Worm (Caenorhabditis elegans) whole organism, L1 larva: ENCODE data around the gene mrp-6.

Source experiments
- C04F5.9 ChIP-seq: sonication (generic microtip); optimal IDR thresholded peaks from 2 replicates; lab custom pipeline; 2016; ENCODE audit warnings: missing genetic modification characterization, missing compliant biosample characterization
- alr-1 ChIP-seq: fragments of 200-800 bp; sonication (Bioruptor generic); optimal IDR thresholded peaks from 2 replicates; lab custom pipeline; 2018; ENCODE audit warnings: borderline replicate concordance, mild to moderate bottlenecking, missing genetic modification characterization, missing compliant biosample characterization
- aly-2 ChIP-seq: fragments of 150-350 bp; optimal IDR thresholded peaks from 2 replicates; lab custom pipeline; 2014; ENCODE audit warnings: missing biosample characterization, missing genetic modification characterization
- blmp-1 ChIP-seq: fragments of 150-350 bp; optimal IDR thresholded peaks from 2 replicates; lab custom pipeline; 2014; ENCODE audit warnings: missing biosample characterization, missing genetic modification characterization
- ceh-8 ChIP-seq: fragments of 200-800 bp; sonication (Bioruptor generic); optimal IDR thresholded peaks from 2 replicates; lab custom pipeline; 2018; ENCODE audit warnings: mild to moderate bottlenecking, missing genetic modification characterization, moderate library complexity, missing compliant biosample characterization
- ceh-82 ChIP-seq, 3 experiments: fragments of 150-350 bp in 1 of 3; sonication (generic microtip) in 2 of 3; optimal IDR thresholded peaks; 2 replicates each; lab custom pipeline; 2014 to 2017; ENCODE audit warnings: missing biosample characterization in 3 of 3, missing genetic modification characterization in 3 of 3
- ceh-88 ChIP-seq: fragments of 200-800 bp; sonication (Bioruptor generic); IDR thresholded peaks from 2 replicates; pipeline ENCODE4 v1.3.6; 2022; ENCODE audit warnings: missing genetic modification characterization, missing compliant biosample characterization
- ceh-90 ChIP-seq: sonication (generic microtip); optimal IDR thresholded peaks from 2 replicates; lab custom pipeline; 2016; ENCODE audit warnings: missing genetic modification characterization, missing compliant biosample characterization
- dpl-1 ChIP-seq, 3 experiments: fragments of 150-350 bp in 2 of 3; sonication (generic microtip) in 1 of 3; optimal IDR thresholded peaks; 2 replicates each; lab custom pipeline; 2014 to 2017; ENCODE audit warnings: missing biosample characterization in 3 of 3, missing genetic modification characterization in 3 of 3, missing genetic modification reagents in 3 of 3
- efl-3 ChIP-seq: fragments of 200-800 bp; sonication (Bioruptor generic); optimal IDR thresholded peaks from 2 replicates; lab custom pipeline; 2018; ENCODE audit warnings: mild to moderate bottlenecking, missing genetic modification characterization, missing compliant biosample characterization
- elt-3 ChIP-seq, 6 experiments: fragments of 150-350 bp in 1 of 6; sonication (generic microtip); optimal IDR thresholded peaks; 2 replicates each; lab custom pipeline; 2017 to 2018; ENCODE audit warnings: missing biosample characterization in 6 of 6, missing genetic modification characterization in 6 of 6, inconsistent platforms in 1 of 6
- ets-5 ChIP-seq: fragments of 200-800 bp; sonication (Bioruptor generic); IDR thresholded peaks from 2 replicates; pipeline ENCODE4 v1.3.6; 2022; ENCODE audit warnings: missing genetic modification characterization, missing compliant biosample characterization
- fkh-10 ChIP-seq: sonication (generic microtip); optimal IDR thresholded peaks from 2 replicates; lab custom pipeline; 2017; ENCODE audit warnings: missing biosample characterization, missing genetic modification reagents, missing genetic modification characterization
- fkh-4 ChIP-seq: sonication (generic microtip); optimal IDR thresholded peaks from 2 replicates; lab custom pipeline; 2016; ENCODE audit warnings: missing compliant biosample characterization, missing genetic modification characterization, borderline replicate concordance
- fkh-8 ChIP-seq: sonication (generic microtip); optimal IDR thresholded peaks from 2 replicates; lab custom pipeline; 2016; ENCODE audit warnings: mild to moderate bottlenecking, missing genetic modification characterization, missing compliant biosample characterization
- grh-1 ChIP-seq: fragments of 200-800 bp; sonication (Bioruptor generic); IDR thresholded peaks from 2 replicates; pipeline ENCODE4 v1.3.6; 2022; ENCODE audit warnings: missing genetic modification reagents, missing genetic modification characterization, missing compliant biosample characterization
- hlh-4 ChIP-seq: sonication (generic microtip); optimal IDR thresholded peaks from 2 replicates; lab custom pipeline; 2016; ENCODE audit warnings: mild to moderate bottlenecking, missing genetic modification characterization, missing compliant biosample characterization
- irx-1 ChIP-seq: sonication (generic microtip); optimal IDR thresholded peaks from 2 replicates; lab custom pipeline; 2016; ENCODE audit warnings: missing genetic modification characterization, missing compliant biosample characterization
- jun-1 ChIP-seq: fragments of 150-350 bp; optimal IDR thresholded peaks from 2 replicates; lab custom pipeline; 2014; ENCODE audit warnings: missing biosample characterization, missing genetic modification reagents, missing genetic modification characterization
- lin-15B ChIP-seq: fragments of 150-350 bp; sonication (generic microtip); optimal IDR thresholded peaks from 3 replicates; lab custom pipeline; 2014; ENCODE audit warnings: missing biosample characterization, missing genetic modification characterization
- lin-35 ChIP-seq, 2 experiments: fragments of 150-350 bp; optimal IDR thresholded peaks; 2 replicates each; lab custom pipeline; 2014; ENCODE audit warnings: missing biosample characterization in 2 of 2, missing genetic modification characterization in 2 of 2, missing genetic modification reagents in 2 of 2
- mab-9 ChIP-seq: fragments of 200-800 bp; sonication (Bioruptor generic); IDR thresholded peaks from 2 replicates; pipeline ENCODE4 v1.3.6; 2022; ENCODE audit warnings: missing genetic modification reagents, missing genetic modification characterization, missing compliant biosample characterization
- mdl-1 ChIP-seq, 2 experiments: fragments of 150-350 bp; optimal IDR thresholded peaks; 2 replicates each; lab custom pipeline; 2014 to 2017; ENCODE audit warnings: missing biosample characterization in 2 of 2, missing genetic modification characterization in 2 of 2, inconsistent platforms in 1 of 2
- mep-1 ChIP-seq: fragments of 150-350 bp; optimal IDR thresholded peaks from 2 replicates; lab custom pipeline; 2014; ENCODE audit warnings: missing biosample characterization, missing genetic modification characterization
- nhr-11 ChIP-seq: fragments of 150-350 bp; optimal IDR thresholded peaks from 2 replicates; lab custom pipeline; 2014; ENCODE audit warnings: missing biosample characterization, missing genetic modification characterization
- nhr-12 ChIP-seq: sonication (generic microtip); optimal IDR thresholded peaks from 2 replicates; lab custom pipeline; 2017; ENCODE audit warnings: missing biosample characterization, missing genetic modification characterization
- nhr-19 ChIP-seq: fragments of 200-800 bp; sonication (Bioruptor generic); conservative IDR thresholded peaks from 2 replicates; pipeline ENCODE4 v1.3.6; 2022; ENCODE audit warnings: missing genetic modification characterization, missing compliant biosample characterization
- nhr-85 ChIP-seq: sonication (generic microtip); peaks from one replicate; lab custom pipeline; 2016; ENCODE audit warnings: missing genetic modification characterization, inconsistent platforms, missing compliant biosample characterization
- nhr-90 ChIP-seq: sonication (generic microtip); optimal IDR thresholded peaks from 2 replicates; lab custom pipeline; 2016; ENCODE audit warnings: mild to moderate bottlenecking, missing genetic modification characterization, missing compliant biosample characterization; ENCODE audit not compliant: poor library complexity
- pag-3 ChIP-seq: sonication (generic microtip); optimal IDR thresholded peaks from 2 replicates; lab custom pipeline; 2017; ENCODE audit warnings: missing genetic modification characterization, mild to moderate bottlenecking, missing compliant biosample characterization, antibody characterized with exemption, borderline replicate concordance; ENCODE audit not compliant: insufficient read depth
- rnt-1 ChIP-seq: sonication (generic microtip); optimal IDR thresholded peaks from 2 replicates; lab custom pipeline; 2016; ENCODE audit warnings: mild to moderate bottlenecking, missing genetic modification characterization, moderate library complexity, missing compliant biosample characterization
- skn-1 ChIP-seq: fragments of 150-350 bp; optimal IDR thresholded peaks from 2 replicates; lab custom pipeline; 2014; ENCODE audit warnings: missing biosample characterization, missing genetic modification characterization
- snpc-4 ChIP-seq: fragments of 150-350 bp; optimal IDR thresholded peaks from 2 replicates; lab custom pipeline; 2014; ENCODE audit warnings: missing biosample characterization, missing genetic modification characterization
- snu-23 ChIP-seq: sonication (generic microtip); optimal IDR thresholded peaks from 2 replicates; lab custom pipeline; 2016; ENCODE audit warnings: missing genetic modification characterization, missing compliant biosample characterization
- sup-37 ChIP-seq: fragments of 200-800 bp; sonication (Bioruptor generic); optimal IDR thresholded peaks from 2 replicates; lab custom pipeline; 2018; ENCODE audit warnings: mild to moderate bottlenecking, missing genetic modification characterization, missing compliant biosample characterization
- tbx-2 ChIP-seq: sonication (generic microtip); optimal IDR thresholded peaks from 2 replicates; lab custom pipeline; 2016; ENCODE audit warnings: missing genetic modification characterization, missing compliant biosample characterization
- tlp-1 ChIP-seq: fragments of 150-350 bp; optimal IDR thresholded peaks from 2 replicates; lab custom pipeline; 2014; ENCODE audit warnings: missing biosample characterization, missing genetic modification characterization
- unc-130 ChIP-seq: fragments of 150-350 bp; optimal IDR thresholded peaks from 2 replicates; lab custom pipeline; 2017; ENCODE audit warnings: missing biosample characterization, missing genetic modification characterization, inconsistent platforms
- unc-30 ChIP-seq: sonication (generic microtip); optimal IDR thresholded peaks from 2 replicates; lab custom pipeline; 2017; ENCODE audit warnings: missing biosample characterization, missing genetic modification characterization
- unc-86 ChIP-seq: sonication (generic microtip); optimal IDR thresholded peaks from 2 replicates; lab custom pipeline; 2016; ENCODE audit warnings: missing genetic modification characterization, missing compliant biosample characterization
- unc-98 ChIP-seq: fragments of 200-800 bp; sonication (Bioruptor generic); IDR thresholded peaks from 2 replicates; pipeline ENCODE4 v1.3.6; 2022; ENCODE audit warnings: missing genetic modification characterization, missing compliant biosample characterization
- vab-15 ChIP-seq: sonication (generic microtip); optimal IDR thresholded peaks from 2 replicates; lab custom pipeline; 2017; ENCODE audit warnings: missing genotype, mild to moderate bottlenecking, missing genetic modification characterization, missing compliant biosample characterization
- xbp-1 ChIP-seq: sonication (generic microtip); optimal IDR thresholded peaks from 2 replicates; lab custom pipeline; 2016; ENCODE audit warnings: missing genetic modification characterization, missing compliant biosample characterization
- zag-1 ChIP-seq: fragments of 150-350 bp; optimal IDR thresholded peaks from 2 replicates; lab custom pipeline; 2014; ENCODE audit warnings: missing biosample characterization, missing genetic modification characterization
- ztf-11 ChIP-seq, 2 experiments: sonication (generic microtip); optimal IDR thresholded peaks; 2 replicates each; lab custom pipeline; 2016 to 2017; ENCODE audit warnings: missing genetic modification characterization in 2 of 2, missing biosample characterization in 1 of 2, missing compliant biosample characterization in 1 of 2

Gene mrp-6

DNA sequence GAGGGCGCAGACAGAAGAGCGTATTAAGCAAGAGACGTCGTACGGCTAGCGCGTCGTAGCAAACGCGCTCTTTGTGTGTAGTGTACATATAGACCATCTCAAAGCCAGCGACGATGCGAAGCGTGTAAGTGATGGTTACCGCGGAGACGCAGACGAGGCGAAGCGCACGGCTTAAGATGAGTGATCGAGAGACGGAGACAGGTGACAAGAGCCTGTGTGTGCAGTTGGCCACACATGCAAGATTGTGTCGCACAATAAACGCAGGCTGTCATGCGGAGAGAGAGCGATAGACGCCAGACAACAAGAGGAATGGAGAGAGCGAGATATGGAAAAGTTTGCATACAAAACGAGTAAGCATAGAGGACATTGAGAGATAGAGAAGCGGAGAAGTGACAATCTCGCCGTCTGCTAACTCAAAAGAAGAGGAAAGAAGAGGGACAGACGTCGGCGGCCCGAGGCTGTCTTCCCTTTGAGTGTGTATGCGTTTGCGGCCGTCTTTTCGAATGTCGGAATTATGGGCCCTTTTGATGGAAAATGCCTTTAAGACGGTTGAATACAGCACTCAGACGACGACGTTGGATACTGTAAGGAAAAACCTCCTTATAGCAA lies 36.3 kb upstream of the mrp-6 start (continued):
- TF ChIP-seq nhr-12 (tag; lab: Kevin White, UChicago) (no peak), fkh-4 (tag; lab: Kevin White, UChicago) (peak; percentile 61), unc-98 (GFP tag; lab: Robert Waterston, UW) (no peak), ceh-8 (peak; percentile 44), blmp-1 (tag; lab: Kevin White, UChicago) (peak; percentile 6), xbp-1 (tag; lab: Kevin White, UChicago) (peak; percentile 96), snpc-4 (tag; lab: Kevin White, UChicago) (peak; percentile 18), ceh-90 (tag; lab: Kevin White, UChicago) (peak; percentile 32), grh-1 (GFP tag; lab: Robert Waterston, UW) (peak; percentile 95), C04F5.9 (tag; lab: Kevin White, UChicago) (peak; percentile 86), unc-86 (peak; percentile 98), tlp-1 (tag; lab: Kevin White, UChicago) (no peak), nhr-11 (tag; lab: Kevin White, UChicago) (peak; percentile 88), elt-3 (tag; optimal IDR thresholded peaks at IDR 0.05; lab: Kevin White, UChicago) (peak in 1 of 6 experiments; percentile 43), mdl-1 (tag; optimal IDR thresholded peaks at IDR 0.05; lab: Kevin White, UChicago) (peak in 1 of 2 experiments; percentile 54), nhr-85 (tag; lab: Kevin White, UChicago) (peak; percentile 99), ceh-88 (GFP tag; lab: Robert Waterston, UW) (peak; percentile 78), dpl-1 (GFP tag; optimal IDR thresholded peaks at IDR 0.05; lab: Kevin White, UChicago) (peak; percentile 19 to 45 (median 22)), skn-1 (tag; lab: Kevin White, UChicago) (no peak), fkh-8 (peak; percentile 84), lin-15B (tag; lab: Kevin White, UChicago) (no peak), nhr-90 (tag; lab: Kevin White, UChicago) (peak; percentile 96), jun-1 (peak; percentile 91), sup-37 (GFP tag; lab: Kevin White, UChicago) (peak; percentile 88), aly-2 (tag; lab: Kevin White, UChicago) (no peak), zag-1 (tag; lab: Kevin White, UChicago) (no peak), snu-23 (peak; percentile 97), hlh-4 (tag; lab: Kevin White, UChicago) (no peak), pag-3 (tag; lab: Kevin White, UChicago) (no peak), lin-35 (GFP tag; optimal IDR thresholded peaks at IDR 0.05; lab: Kevin White, UChicago) (peak; percentile 53 to 68), rnt-1 (tag; lab: Kevin White, UChicago) (peak; percentile 60), vab-15 (tag; lab: Kevin White, UChicago) (peak; percentile 9), unc-130 (tag; lab: Kevin White, UChicago) (no peak), ceh-82 (tag; optimal IDR thresholded peaks at IDR 0.05; lab: Kevin White, UChicago) (peak; percentile 45 to 51 (median 49)), ztf-11 (tag; optimal IDR thresholded peaks at IDR 0.05; lab: Kevin White, UChicago) (peak in 1 of 2 experiments; percentile 92), mep-1 (tag; lab: Kevin White, UChicago) (peak; percentile 65), ets-5 (GFP tag; lab: Robert Waterston, UW) (no peak), mab-9 (GFP tag; lab: Robert Waterston, UW) (peak; percentile 67), nhr-19 (peak; percentile 93), efl-3 (GFP tag; lab: Kevin White, UChicago) (peak; percentile 50), irx-1 (tag; lab: Kevin White, UChicago) (peak; percentile 91), tbx-2 (peak; percentile 97), unc-30 (no peak), fkh-10 (GFP tag; lab: Kevin White, UChicago) (no peak), alr-1 (tag; lab: Kevin White, UChicago) (no peak)
